Worm (Caenorhabditis elegans): Measurements from ENCODE around the gene lsm-3.

DNA sequence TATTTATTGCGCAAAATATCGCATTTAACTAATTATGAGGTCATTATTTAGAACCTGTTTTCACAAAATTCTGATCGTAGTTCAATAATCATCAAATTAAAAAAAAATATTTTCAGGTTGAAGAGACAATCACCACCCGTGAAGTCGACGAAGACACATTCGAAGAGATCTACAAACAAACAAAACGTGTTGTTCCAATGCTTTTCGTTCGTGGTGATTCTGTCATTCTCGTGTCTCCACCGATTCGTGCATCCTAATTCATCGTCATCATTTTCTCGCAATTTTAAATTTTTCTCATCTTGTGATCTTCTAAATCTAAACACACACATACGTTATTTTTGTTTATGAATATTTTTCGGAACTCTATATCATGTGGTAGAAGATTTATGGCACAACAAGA is 1.8 kb downstream of the lsm-3 start:
- TF ChIP-seq hnd-1 (tag; optimal IDR thresholded peaks at IDR 0.05): no peak
- no peak for TF ChIP-seq ceh-36 (tag; optimal IDR thresholded peaks at IDR 0.05)
- TF ChIP-seq B0310.2 (tag; optimal IDR thresholded peaks at IDR 0.05): no peak
- no peak for TF ChIP-seq hmg-4 (GFP tag; optimal IDR thresholded peaks at IDR 0.05)
- no peak for TF ChIP-seq pes-1 (GFP tag; IDR thresholded peaks at IDR 0.05)
- TF ChIP-seq scrt-1 (GFP tag; IDR thresholded peaks at IDR 0.05): no peak
- no peak for TF ChIP-seq hmbx-1 (tag; optimal IDR thresholded peaks at IDR 0.05)
- no peak for TF ChIP-seq ama-1 (optimal IDR thresholded peaks at IDR 0.05)
- TF ChIP-seq tbx-11 (GFP tag; IDR thresholded peaks at IDR 0.05): no peak
- no peak for TF ChIP-seq F13C5.2 (tag; optimal IDR thresholded peaks at IDR 0.05)
- no peak for TF ChIP-seq sea-1 (GFP tag; conservative IDR thresholded peaks at IDR 0.05)
- no peak for TF ChIP-seq tbx-37 (GFP tag; conservative IDR thresholded peaks at IDR 0.05)
- no peak for TF ChIP-seq flt-1 (GFP tag; IDR thresholded peaks at IDR 0.05)
- TF ChIP-seq aly-1 (tag; optimal IDR thresholded peaks at IDR 0.05): no peak

All from whole organism, early embryonic.